Fruit fly (Drosophila melanogaster) whole organism, pupa: ENCODE data around the gene Tdg.

Source experiments
- CG10348 ChIP-seq: fragments of 200-800 bp; sonication (Bioruptor generic); IDR thresholded peaks from 2 replicates; pipeline ENCODE4 v1.3.6; 2022; ENCODE audit warnings: missing biosample characterization, missing genetic modification characterization
- CG13204 ChIP-seq: fragments of 200-800 bp; sonication (Bioruptor generic); optimal IDR thresholded peaks from 2 replicates; lab custom pipeline; 2018; ENCODE audit warnings: missing biosample characterization, mild to moderate bottlenecking, missing genetic modification characterization, moderate library complexity
- CG17806 ChIP-seq: fragments of 200-800 bp; sonication (Bioruptor generic); optimal IDR thresholded peaks from 2 replicates; lab custom pipeline; 2018; ENCODE audit warnings: missing biosample characterization, mild to moderate bottlenecking, missing genetic modification characterization, moderate library complexity
- CG4496 ChIP-seq: fragments of 200-800 bp; sonication (Bioruptor generic); IDR thresholded peaks from 3 replicates; pipeline ENCODE4 v1.3.6; 2022; ENCODE audit warnings: missing biosample characterization, missing genetic modification characterization
- CG8301 ChIP-seq: fragments of 200-800 bp; sonication (Bioruptor generic); optimal IDR thresholded peaks from 2 replicates; lab custom pipeline; 2018; ENCODE audit warnings: missing biosample characterization, mild to moderate bottlenecking, missing genetic modification characterization
- D1 ChIP-seq: fragments of 200-800 bp; sonication (Bioruptor generic); optimal IDR thresholded peaks from 2 replicates; lab custom pipeline; 2018; ENCODE audit warnings: missing biosample characterization, mild to moderate bottlenecking, missing genetic modification characterization, moderate library complexity
- EcR ChIP-seq: fragments of 200-800 bp; sonication (Bioruptor generic); optimal IDR thresholded peaks from 3 replicates; lab custom pipeline; 2019; ENCODE audit warnings: missing biosample characterization, missing genetic modification characterization, mild to moderate bottlenecking, moderate library complexity, missing genetic modification reagents
- Ets98B ChIP-seq: fragments of 200-800 bp; sonication (Bioruptor generic); IDR thresholded peaks from 2 replicates; pipeline ENCODE4 v1.3.6; 2022; ENCODE audit warnings: missing biosample characterization, missing genetic modification characterization
- Pif1B ChIP-seq: fragments of 200-800 bp; sonication (Bioruptor generic); optimal IDR thresholded peaks from 3 replicates; lab custom pipeline; 2016; ENCODE audit warnings: missing biosample characterization, missing genetic modification characterization
- Snoo ChIP-seq: fragments of 200-800 bp; sonication (Bioruptor generic); optimal IDR thresholded peaks from 3 replicates; lab custom pipeline; 2017; ENCODE audit warnings: missing biosample characterization, mild to moderate bottlenecking, missing genetic modification characterization, inconsistent platforms
- fd96Ca ChIP-seq: fragments of 200-800 bp; sonication (Bioruptor generic); IDR thresholded peaks from 3 replicates; pipeline ENCODE4 v1.3.6; 2022; ENCODE audit warnings: missing biosample characterization, missing genetic modification characterization
- gl ChIP-seq: fragments of 200-800 bp; sonication (Bioruptor generic); optimal IDR thresholded peaks from 2 replicates; lab custom pipeline; 2018; ENCODE audit warnings: missing biosample characterization, mild to moderate bottlenecking, missing genetic modification characterization
- rn ChIP-seq: fragments of 200-800 bp; sonication (Bioruptor generic); IDR thresholded peaks from 2 replicates; pipeline ENCODE4 v1.3.6; 2022; ENCODE audit warnings: missing biosample characterization, missing genetic modification characterization

dm6 chr4:489561-489881 lies 68.1 kb downstream of the Tdg start:
- TF ChIP-seq Pif1B (GFP tag; lab: Kevin White, UChicago) (no peak), CG4496 (GFP tag; lab: Robert Waterston, UW) (no peak), CG13204 (GFP tag; lab: Kevin White, UChicago) (no peak), CG10348 (GFP tag; lab: Robert Waterston, UW) (no peak), CG17806 (tag; lab: Kevin White, UChicago) (no peak), fd96Ca (no peak), Snoo (tag; lab: Kevin White, UChicago) (no peak), Ets98B (no peak), D1 (tag; lab: Kevin White, UChicago) (no peak), rn (GFP tag; lab: Robert Waterston, UW) (no peak), EcR (GFP tag; lab: Kevin White, UChicago) (no peak), gl (tag; lab: Kevin White, UChicago) (no peak), CG8301 (tag; lab: Kevin White, UChicago) (no peak)
